Worm (Caenorhabditis elegans) whole organism, early embryonic: ENCODE results near the gene kcnl-3.

Experiments used
- F13C5.2 ChIP-seq: sonication (generic microtip); optimal IDR thresholded peaks from 2 replicates; lab custom pipeline; 2017; ENCODE audit warnings: mild to moderate bottlenecking, missing genetic modification characterization, inconsistent platforms, missing compliant biosample characterization
- aly-1 ChIP-seq: sonication (generic microtip); optimal IDR thresholded peaks from 2 replicates; lab custom pipeline; 2016; ENCODE audit warnings: missing genetic modification characterization, missing compliant biosample characterization
- ama-1 ChIP-seq: fragments of 150-350 bp; optimal IDR thresholded peaks from 2 replicates; lab custom pipeline; 2014
- flt-1 ChIP-seq: fragments of 200-800 bp; sonication (Bioruptor generic); IDR thresholded peaks from 2 replicates; pipeline ENCODE4 v1.3.6; 2022; ENCODE audit warnings: missing genetic modification characterization, missing compliant biosample characterization
- hmbx-1 ChIP-seq: sonication (generic microtip); optimal IDR thresholded peaks from 2 replicates; lab custom pipeline; 2016; ENCODE audit warnings: mild to moderate bottlenecking, missing genetic modification characterization, missing compliant biosample characterization
- hmg-4 ChIP-seq: fragments of 200-800 bp; sonication (Bioruptor generic); optimal IDR thresholded peaks from 2 replicates; lab custom pipeline; 2018; ENCODE audit warnings: mild to moderate bottlenecking, missing genetic modification characterization, missing compliant biosample characterization
- hnd-1 ChIP-seq: sonication (generic microtip); optimal IDR thresholded peaks from 2 replicates; lab custom pipeline; 2016; ENCODE audit warnings: missing genetic modification characterization, missing compliant biosample characterization
- sea-1 ChIP-seq: fragments of 200-800 bp; sonication (Bioruptor generic); conservative IDR thresholded peaks from 2 replicates; pipeline ENCODE4 v1.3.6; 2022; ENCODE audit warnings: missing genetic modification characterization, missing compliant biosample characterization
- tbx-37 ChIP-seq: fragments of 200-800 bp; sonication (Bioruptor generic); conservative IDR thresholded peaks from 2 replicates; pipeline ENCODE4 v1.3.6; 2022; ENCODE audit warnings: missing genetic modification reagents, missing genetic modification characterization, missing compliant biosample characterization
- tra-4 ChIP-seq: sonication (generic microtip); optimal IDR thresholded peaks from 2 replicates; lab custom pipeline; 2017; ENCODE audit warnings: missing genetic modification characterization, missing compliant biosample characterization

DNA sequence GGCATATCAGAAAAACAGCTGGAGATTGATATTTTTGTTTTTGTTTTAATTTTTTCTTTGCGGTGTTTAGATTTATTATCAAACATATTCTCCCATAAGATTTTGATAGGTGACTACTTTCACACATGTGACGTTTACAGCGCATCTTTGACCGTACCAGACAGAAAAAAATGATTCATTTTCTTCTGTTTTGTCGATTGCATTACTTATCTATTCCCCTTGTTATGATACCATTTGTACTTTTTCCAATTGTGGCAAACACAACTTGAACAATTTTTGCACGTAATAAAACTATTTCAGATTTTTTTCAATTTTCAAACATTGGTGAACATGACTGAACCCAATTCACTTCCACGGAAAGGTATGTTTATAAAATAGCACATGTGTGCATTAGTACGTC lies 42.4 kb upstream of the kcnl-3 start, which contains the start of gene C26B9.1:
- TF ChIP-seq ama-1, result no peak
- TF ChIP-seq hmg-4, result no peak
- no peak for TF ChIP-seq sea-1 (GFP tag; lab: Robert Waterston, UW)
- no peak for TF ChIP-seq tbx-37 (GFP tag; lab: Robert Waterston, UW)
- no peak for TF ChIP-seq flt-1 (GFP tag; lab: Robert Waterston, UW)
- no peak for TF ChIP-seq hmbx-1 (tag; lab: Kevin White, UChicago)
- TF ChIP-seq hnd-1, result no peak
- TF ChIP-seq aly-1, result no peak
- no peak for TF ChIP-seq F13C5.2 (tag; lab: Kevin White, UChicago)
- TF ChIP-seq tra-4, result no peak
